Fruit fly (Drosophila melanogaster): ENCODE results near the gene CG43750.
A peak's percentile ranks its signal among the peaks of the same experiment; 100 is the strongest.

Gene CG43750

DNA sequence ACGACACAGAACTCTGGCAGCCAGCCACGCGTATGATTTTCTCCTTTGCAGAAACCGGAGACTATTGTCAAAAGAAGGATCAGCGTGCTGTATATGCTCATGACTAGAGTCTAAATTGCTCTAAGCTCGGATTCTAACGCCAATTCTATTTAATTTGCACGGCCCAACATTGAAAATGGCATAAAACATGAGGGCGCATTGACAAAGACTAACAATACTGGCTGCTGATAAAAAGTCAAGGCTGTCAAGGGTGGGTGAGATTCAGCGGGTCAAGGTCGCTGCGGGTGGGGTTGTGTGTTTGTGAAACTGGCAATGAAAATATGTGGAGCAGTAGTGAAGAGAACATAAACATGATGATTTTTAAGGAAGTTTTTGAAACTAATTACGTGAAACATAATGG is 27.4 kb upstream of the CG43750 start, which contains the start of gene CG34448:
CG34448 (minus strand) TSS at position 101 of the 400 bp plus-strand sequence.
- TF ChIP-seq CG13204 (GFP tag; optimal IDR thresholded peaks at IDR 0.05): no peak
- no peak for TF ChIP-seq rn (GFP tag; IDR thresholded peaks at IDR 0.05)
- TF ChIP-seq Pif1B (GFP tag; optimal IDR thresholded peaks at IDR 0.05): no peak
- no peak for TF ChIP-seq CG8301 (tag; optimal IDR thresholded peaks at IDR 0.05)
- TF ChIP-seq D1 (tag; optimal IDR thresholded peaks at IDR 0.05): no peak
- TF ChIP-seq gl (tag; optimal IDR thresholded peaks at IDR 0.05): no peak
- no peak for TF ChIP-seq CG14655 (GFP tag; optimal IDR thresholded peaks at IDR 0.05)
- no peak for TF ChIP-seq Ets98B (GFP tag; IDR thresholded peaks at IDR 0.05)
- TF ChIP-seq CG8159 (tag; optimal IDR thresholded peaks at IDR 0.05): no peak
- TF ChIP-seq CG10348 (GFP tag; IDR thresholded peaks at IDR 0.05): no peak
- TF ChIP-seq CG12605 (GFP tag; IDR thresholded peaks at IDR 0.05): no peak
- TF ChIP-seq CG15710 (tag; optimal IDR thresholded peaks at IDR 0.05): no peak
- TF ChIP-seq EcR (GFP tag; optimal IDR thresholded peaks at IDR 0.05): no peak
- TF ChIP-seq CG17806 (tag; optimal IDR thresholded peaks at IDR 0.05): no peak
- no peak for TF ChIP-seq Pif1A (GFP tag; optimal IDR thresholded peaks at IDR 0.05)
- TF ChIP-seq CG34367 (tag; optimal IDR thresholded peaks at IDR 0.05): no peak
- TF ChIP-seq CG32121 (GFP tag; IDR thresholded peaks at IDR 0.05): no peak
- TF ChIP-seq CG4496 (GFP tag; IDR thresholded peaks at IDR 0.05): no peak
- TF ChIP-seq CG9948 (tag; optimal IDR thresholded peaks at IDR 0.05): no peak
- TF ChIP-seq Snoo (tag; optimal IDR thresholded peaks at IDR 0.05): no peak

- TF ChIP-seq CG14655 (GFP tag; optimal IDR thresholded peaks at IDR 0.05) (no peak), Snoo (tag; optimal IDR thresholded peaks at IDR 0.05) (no peak)
Measured at dm6 chr2L:2416620-2417019, 26.1 kb upstream of the CG43750 start, which contains the start of gene CG31948. TSS of gene CG31948 (minus strand) at chr2L:2416720.

DNA sequence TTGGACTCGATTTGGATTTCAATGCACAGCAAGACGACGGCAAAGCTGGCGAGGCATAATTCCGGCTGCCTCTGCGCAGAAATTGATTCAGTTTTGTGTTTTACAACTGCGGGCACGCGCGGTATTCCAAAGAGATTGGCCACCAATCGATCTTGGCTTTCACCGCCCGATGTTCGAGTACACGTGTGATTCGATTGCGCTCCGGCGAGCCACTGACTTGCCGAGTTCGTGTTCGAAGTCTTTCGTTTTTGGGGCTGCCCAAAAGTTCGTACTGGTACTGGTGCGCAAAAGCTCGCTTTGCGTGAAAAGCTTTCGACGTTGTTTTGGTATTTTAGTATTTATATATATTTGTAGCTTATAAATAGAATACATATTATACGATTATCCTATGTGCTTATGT is 24.6 kb upstream of the CG43750 start, which contains the start of gene CG18641:
CG18641 (minus strand) TSS at position 214 of the 400 bp plus-strand sequence.
- TF ChIP-seq CG9948 (tag; optimal IDR thresholded peaks at IDR 0.05) (no peak), CG32121 (GFP tag; IDR thresholded peaks at IDR 0.05) (no peak; the same call in 1 of the 2 replicates), CG10348 (GFP tag; IDR thresholded peaks at IDR 0.05) (no peak), gl (tag; optimal IDR thresholded peaks at IDR 0.05) (no peak), CG14655 (GFP tag; optimal IDR thresholded peaks at IDR 0.05) (no peak), CG12605 (GFP tag; IDR thresholded peaks at IDR 0.05) (no peak), Pif1A (GFP tag; optimal IDR thresholded peaks at IDR 0.05) (no peak), Snoo (tag; optimal IDR thresholded peaks at IDR 0.05) (no peak), Ets98B (GFP tag; IDR thresholded peaks at IDR 0.05) (no peak; the same call in 1 of the 2 replicates), EcR (GFP tag; optimal IDR thresholded peaks at IDR 0.05) (no peak)

DNA sequence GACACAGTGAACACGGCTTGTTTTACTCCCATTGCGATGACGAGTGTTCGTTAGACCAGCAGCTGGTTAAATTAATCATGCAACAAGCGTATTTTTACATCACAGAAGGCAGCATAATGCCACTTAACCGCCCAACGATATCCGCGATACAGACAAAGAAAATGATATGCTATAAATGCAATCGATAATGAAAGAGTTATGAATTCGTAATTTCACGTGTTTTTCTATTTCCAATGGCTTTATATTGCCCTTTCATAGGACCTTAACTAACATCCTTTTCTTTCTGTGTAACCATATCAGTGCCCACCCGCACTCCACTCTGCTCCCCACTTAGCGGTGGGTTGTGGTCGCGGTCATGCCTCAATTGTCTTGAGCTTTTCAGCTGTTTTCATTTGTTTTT is 22.6 kb upstream of the CG43750 start:
- TF ChIP-seq CG12605 (GFP tag; IDR thresholded peaks at IDR 0.05) (peak; percentile 40; the same call in 1 of the 2 replicates), CG14655 (GFP tag; optimal IDR thresholded peaks at IDR 0.05) (peak; percentile 53), CG8159 (tag; optimal IDR thresholded peaks at IDR 0.05) (no peak), Pif1A (GFP tag; optimal IDR thresholded peaks at IDR 0.05) (peak; percentile 17), D1 (tag; optimal IDR thresholded peaks at IDR 0.05) (no peak), rn (GFP tag; IDR thresholded peaks at IDR 0.05) (peak; percentile 69), CG32121 (GFP tag; IDR thresholded peaks at IDR 0.05) (peak; percentile 83), CG4496 (GFP tag; IDR thresholded peaks at IDR 0.05) (peak; percentile 79), fd96Ca (GFP tag; IDR thresholded peaks at IDR 0.05) (peak; percentile 80; the same call in 2 of the 3 replicates), Ets98B (GFP tag; IDR thresholded peaks at IDR 0.05) (peak; percentile 68)

DNA sequence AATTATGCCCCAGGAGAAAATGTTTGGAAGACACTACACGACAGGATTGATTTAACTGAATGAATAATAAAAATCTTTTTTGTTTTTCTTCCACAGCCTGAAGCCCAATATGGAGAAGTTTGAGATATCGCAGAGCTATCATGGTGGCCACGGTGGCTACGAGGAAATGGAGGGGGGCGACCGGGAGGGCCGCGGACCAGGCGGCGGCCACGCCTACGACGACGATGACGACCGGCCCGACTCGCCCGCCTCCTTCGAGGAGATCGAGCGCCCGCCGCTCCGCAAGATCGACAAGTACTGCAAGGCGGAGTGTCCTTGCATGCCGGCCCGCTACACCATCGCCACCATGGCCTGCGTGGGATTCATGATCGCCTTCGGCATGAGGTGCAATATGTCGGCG is 14.1 kb upstream of the CG43750 start:
- TF ChIP-seq CG9948 (tag; optimal IDR thresholded peaks at IDR 0.05): no peak
- no peak for TF ChIP-seq Snoo (tag; optimal IDR thresholded peaks at IDR 0.05)
- no peak for TF ChIP-seq EcR (GFP tag; optimal IDR thresholded peaks at IDR 0.05)
- TF ChIP-seq D1 (tag; optimal IDR thresholded peaks at IDR 0.05): no peak
- TF ChIP-seq CG8159 (tag; optimal IDR thresholded peaks at IDR 0.05): no peak
- TF ChIP-seq CG12605 (GFP tag; IDR thresholded peaks at IDR 0.05): no peak
- TF ChIP-seq CG15710 (tag; optimal IDR thresholded peaks at IDR 0.05): no peak
- no peak for TF ChIP-seq CG17806 (tag; optimal IDR thresholded peaks at IDR 0.05)
- no peak for TF ChIP-seq CG32121 (GFP tag; IDR thresholded peaks at IDR 0.05)

dm6 chr2L:2402194-2402593 is 11.7 kb upstream of the CG43750 start:
- no peak for TF ChIP-seq CG15710 (tag; optimal IDR thresholded peaks at IDR 0.05)
- no peak for TF ChIP-seq CG8301 (tag; optimal IDR thresholded peaks at IDR 0.05)
- TF ChIP-seq CG34367 (tag; optimal IDR thresholded peaks at IDR 0.05): no peak
- TF ChIP-seq Pif1A (GFP tag; optimal IDR thresholded peaks at IDR 0.05): no peak
- no peak for TF ChIP-seq CG9948 (tag; optimal IDR thresholded peaks at IDR 0.05)
- TF ChIP-seq gl (tag; optimal IDR thresholded peaks at IDR 0.05): no peak
- no peak for TF ChIP-seq rn (GFP tag; IDR thresholded peaks at IDR 0.05)
- TF ChIP-seq Ets98B (GFP tag; IDR thresholded peaks at IDR 0.05): no peak
- TF ChIP-seq CG4496 (GFP tag; IDR thresholded peaks at IDR 0.05): no peak
- TF ChIP-seq Snoo (tag; optimal IDR thresholded peaks at IDR 0.05): no peak
- TF ChIP-seq CG8159 (tag; optimal IDR thresholded peaks at IDR 0.05): no peak
- TF ChIP-seq D1 (tag; optimal IDR thresholded peaks at IDR 0.05): no peak
- no peak for TF ChIP-seq CG10348 (GFP tag; IDR thresholded peaks at IDR 0.05)
- TF ChIP-seq Pif1B (GFP tag; optimal IDR thresholded peaks at IDR 0.05): no peak
- no peak for TF ChIP-seq CG32121 (GFP tag; IDR thresholded peaks at IDR 0.05)
- TF ChIP-seq CG12605 (GFP tag; IDR thresholded peaks at IDR 0.05): no peak
- no peak for TF ChIP-seq fd96Ca (GFP tag; IDR thresholded peaks at IDR 0.05)
- TF ChIP-seq CG14655 (GFP tag; optimal IDR thresholded peaks at IDR 0.05): no peak
